Fruit fly (Drosophila melanogaster) whole organism, embryonic: Measurements from ENCODE around the gene unc-4.

Experiments used
- CG10209 ChIP-seq: fragments of 200-800 bp; sonication (Bioruptor generic); optimal IDR thresholded peaks from 3 replicates; lab custom pipeline; 2017; ENCODE audit warnings: missing biosample characterization, mild to moderate bottlenecking, missing genetic modification characterization, missing genetic modification reagents
- CG13775 ChIP-seq: fragments of 200-800 bp; sonication (Bioruptor generic); optimal IDR thresholded peaks from 3 replicates; lab custom pipeline; 2017; ENCODE audit warnings: missing biosample characterization, mild to moderate bottlenecking, missing genetic modification characterization
- CG14050 ChIP-seq: fragments of 200-800 bp; sonication (Bioruptor generic); IDR thresholded peaks from 3 replicates; pipeline ENCODE4 v1.3.6; 2022; ENCODE audit warnings: missing biosample characterization, missing genetic modification characterization
- CG16863 ChIP-seq: fragments of 200-800 bp; sonication (Bioruptor generic); optimal IDR thresholded peaks from 3 replicates; lab custom pipeline; 2016; ENCODE audit warnings: missing biosample characterization, missing genetic modification characterization
- CG18476 ChIP-seq: fragments of 200-800 bp; sonication (Bioruptor generic); optimal IDR thresholded peaks from 2 replicates; lab custom pipeline; 2016; ENCODE audit warnings: missing biosample characterization, mild to moderate bottlenecking, missing genetic modification characterization
- CG2875 ChIP-seq: fragments of 200-800 bp; sonication (Bioruptor generic); optimal IDR thresholded peaks from 2 replicates; lab custom pipeline; 2017; ENCODE audit warnings: missing biosample characterization, mild to moderate bottlenecking, missing genetic modification characterization, missing genetic modification reagents
- CG3065 ChIP-seq: fragments of 200-800 bp; sonication (Bioruptor generic); optimal IDR thresholded peaks from 2 replicates; lab custom pipeline; 2016; ENCODE audit warnings: missing biosample characterization, missing genetic modification characterization
- CG31224 ChIP-seq: fragments of 200-800 bp; sonication (Bioruptor generic); IDR thresholded peaks from 2 replicates; pipeline ENCODE4 v1.3.6; 2022; ENCODE audit warnings: missing biosample characterization, missing genetic modification characterization
- CG31441 ChIP-seq: fragments of 200-800 bp; sonication (Bioruptor generic); IDR thresholded peaks from 2 replicates; pipeline ENCODE4 v1.3.6; 2022; ENCODE audit warnings: missing biosample characterization, missing genetic modification characterization
- CG34224 ChIP-seq: fragments of 200-800 bp; sonication (Bioruptor generic); IDR thresholded peaks from 3 replicates; pipeline ENCODE4 v1.3.6; 2022; ENCODE audit warnings: missing biosample characterization, missing genetic modification characterization; ENCODE audit not compliant: partially characterized antibody
- CG3995 ChIP-seq: fragments of 200-800 bp; sonication (Bioruptor generic); optimal IDR thresholded peaks from 3 replicates; lab custom pipeline; 2016; ENCODE audit warnings: missing biosample characterization, missing genetic modification characterization
- CG4424 ChIP-seq: fragments of 200-800 bp; sonication (Bioruptor generic); optimal IDR thresholded peaks from 3 replicates; lab custom pipeline; 2016; ENCODE audit warnings: missing biosample characterization, missing genetic modification characterization
- CG6254 ChIP-seq: fragments of 200-800 bp; sonication (Bioruptor generic); optimal IDR thresholded peaks from 3 replicates; lab custom pipeline; 2017; ENCODE audit warnings: mild to moderate bottlenecking, missing biosample characterization, missing genetic modification reagents, missing genetic modification characterization
- CG7357 ChIP-seq: fragments of 200-800 bp; sonication (Bioruptor generic); IDR thresholded peaks from 3 replicates; pipeline ENCODE4 v1.3.6; 2022; ENCODE audit warnings: missing biosample characterization, missing genetic modification characterization
- CG7928 ChIP-seq: fragments of 200-800 bp; sonication (Bioruptor generic); optimal IDR thresholded peaks from 2 replicates; lab custom pipeline; 2017; ENCODE audit warnings: missing biosample characterization, mild to moderate bottlenecking, missing genetic modification characterization
- CG9817 ChIP-seq: fragments of 200-800 bp; sonication (Bioruptor generic); optimal IDR thresholded peaks from 2 replicates; lab custom pipeline; 2018; ENCODE audit warnings: missing biosample characterization, mild to moderate bottlenecking, missing genetic modification characterization, moderate library complexity
- Deaf1 ChIP-seq: fragments of 200-800 bp; optimal IDR thresholded peaks from 3 replicates; lab custom pipeline; 2019; ENCODE audit warnings: missing biosample characterization, mild to moderate bottlenecking, missing genetic modification characterization, moderate library complexity
- Dek ChIP-seq: fragments of 200-800 bp; sonication (Bioruptor generic); optimal IDR thresholded peaks from 3 replicates; lab custom pipeline; 2019; ENCODE audit warnings: missing biosample characterization, mild to moderate bottlenecking, missing genetic modification characterization, moderate library complexity
- H15 ChIP-seq: fragments of 200-800 bp; sonication (Bioruptor generic); IDR thresholded peaks from 3 replicates; pipeline ENCODE4 v1.3.6; 2022; ENCODE audit warnings: missing biosample characterization, missing genetic modification characterization
- HLH4C ChIP-seq: fragments of 200-800 bp; sonication (Bioruptor generic); IDR thresholded peaks from 3 replicates; pipeline ENCODE4 v1.3.6; 2022; ENCODE audit warnings: missing biosample characterization, missing genetic modification characterization; ENCODE audit not compliant: partially characterized antibody
- Hmr ChIP-seq: fragments of 200-800 bp; sonication (Bioruptor generic); optimal IDR thresholded peaks from 3 replicates; lab custom pipeline; 2017; ENCODE audit warnings: mild to moderate bottlenecking, missing biosample characterization, missing genetic modification reagents, missing genetic modification characterization
- Hsf ChIP-seq: fragments of 200-800 bp; sonication (Bioruptor generic); optimal IDR thresholded peaks from 3 replicates; lab custom pipeline; 2016; ENCODE audit warnings: missing biosample characterization, missing genetic modification characterization
- Mad ChIP-seq: fragments of 200-800 bp; sonication (Bioruptor generic); optimal IDR thresholded peaks from 2 replicates; lab custom pipeline; 2016; ENCODE audit warnings: missing biosample characterization, missing genetic modification characterization
- NC2α ChIP-seq: fragments of 200-800 bp; sonication (Bioruptor generic); optimal IDR thresholded peaks from 2 replicates; lab custom pipeline; 2016; ENCODE audit warnings: missing biosample characterization, missing genetic modification characterization
- Rfx ChIP-seq: fragments of 200-800 bp; sonication (Bioruptor generic); IDR thresholded peaks from 2 replicates; pipeline ENCODE4 v1.3.6; 2022; ENCODE audit warnings: missing biosample characterization, missing genetic modification characterization
- Side ChIP-seq: fragments of 200-800 bp; sonication (Bioruptor generic); optimal IDR thresholded peaks from 2 replicates; lab custom pipeline; 2016; ENCODE audit warnings: missing biosample characterization, missing genetic modification characterization
- Sry-δ ChIP-seq: fragments of 200-800 bp; sonication (Bioruptor generic); optimal IDR thresholded peaks from 2 replicates; lab custom pipeline; 2016; ENCODE audit warnings: missing biosample characterization, missing genetic modification characterization
- Ssrp ChIP-seq: fragments of 200-800 bp; sonication (Bioruptor generic); optimal IDR thresholded peaks from 2 replicates; lab custom pipeline; 2018; ENCODE audit warnings: missing biosample characterization, mild to moderate bottlenecking, missing genetic modification characterization, moderate library complexity
- TFAM ChIP-seq: fragments of 200-800 bp; sonication (Bioruptor generic); optimal IDR thresholded peaks from 2 replicates; lab custom pipeline; 2017; ENCODE audit warnings: missing biosample characterization, missing genetic modification characterization, inconsistent platforms
- cg ChIP-seq: fragments of 200-800 bp; sonication (Bioruptor generic); optimal IDR thresholded peaks from 3 replicates; lab custom pipeline; 2019; ENCODE audit warnings: missing biosample characterization, mild to moderate bottlenecking, missing genetic modification characterization, moderate library complexity
- chif ChIP-seq, 2 experiments: fragments of 200-800 bp; sonication (Bioruptor generic); optimal IDR thresholded peaks; 3 replicates each; lab custom pipeline; 2016; ENCODE audit warnings: missing biosample characterization in 2 of 2, missing genetic modification characterization in 2 of 2
- emc ChIP-seq: fragments of 200-800 bp; sonication (Bioruptor generic); optimal IDR thresholded peaks from 2 replicates; lab custom pipeline; 2016; ENCODE audit warnings: missing biosample characterization, missing genetic modification characterization
- ems ChIP-seq: fragments of 200-800 bp; sonication (Bioruptor generic); optimal IDR thresholded peaks from 3 replicates; lab custom pipeline; 2016; ENCODE audit warnings: missing biosample characterization, missing genetic modification characterization
- fu2 ChIP-seq: fragments of 200-800 bp; sonication (Bioruptor generic); optimal IDR thresholded peaks from 2 replicates; lab custom pipeline; 2016; ENCODE audit warnings: missing biosample characterization, missing genetic modification characterization
- gt ChIP-seq: fragments of 200-800 bp; sonication (Bioruptor generic); IDR thresholded peaks from 2 replicates; pipeline ENCODE4 v1.3.6; 2022; ENCODE audit warnings: missing biosample characterization, missing genetic modification characterization
- jing ChIP-seq: fragments of 200-800 bp; sonication (Bioruptor generic); optimal IDR thresholded peaks from 2 replicates; lab custom pipeline; 2018; ENCODE audit warnings: missing biosample characterization, mild to moderate bottlenecking, missing genetic modification characterization
- klu ChIP-seq: fragments of 200-800 bp; sonication (Bioruptor generic); IDR thresholded peaks from 2 replicates; pipeline ENCODE4 v1.3.6; 2022; ENCODE audit warnings: missing biosample characterization, missing genetic modification characterization
- odd ChIP-seq: fragments of 200-800 bp; sonication (Bioruptor generic); optimal IDR thresholded peaks from 2 replicates; lab custom pipeline; 2017; ENCODE audit warnings: missing biosample characterization, mild to moderate bottlenecking, missing genetic modification characterization
- p53 ChIP-seq: fragments of 200-800 bp; sonication (Bioruptor generic); optimal IDR thresholded peaks from 2 replicates; lab custom pipeline; 2016; ENCODE audit warnings: missing biosample characterization, missing genetic modification characterization
- pros ChIP-seq: fragments of 200-800 bp; sonication (Bioruptor generic); optimal IDR thresholded peaks from 3 replicates; lab custom pipeline; 2019; ENCODE audit warnings: missing biosample characterization, mild to moderate bottlenecking, missing genetic modification characterization, moderate library complexity
- repo ChIP-seq: fragments of 200-800 bp; sonication (Bioruptor generic); optimal IDR thresholded peaks from 2 replicates; lab custom pipeline; 2016; ENCODE audit warnings: missing biosample characterization, missing genetic modification characterization
- slou ChIP-seq: fragments of 200-800 bp; sonication (Bioruptor generic); optimal IDR thresholded peaks from 3 replicates; lab custom pipeline; 2016; ENCODE audit warnings: missing biosample characterization, missing genetic modification characterization
- slp2 ChIP-seq: fragments of 200-800 bp; sonication (Bioruptor generic); optimal IDR thresholded peaks from 2 replicates; lab custom pipeline; 2016; ENCODE audit warnings: missing biosample characterization, missing genetic modification characterization
- stwl ChIP-seq: fragments of 200-800 bp; sonication (Bioruptor generic); optimal IDR thresholded peaks from 3 replicates; lab custom pipeline; 2018; ENCODE audit warnings: missing biosample characterization, mild to moderate bottlenecking, missing genetic modification characterization, moderate library complexity
- sug ChIP-seq: fragments of 200-800 bp; optimal IDR thresholded peaks from 2 replicates; lab custom pipeline; 2019; ENCODE audit warnings: missing biosample characterization, mild to moderate bottlenecking, missing genetic modification characterization, moderate library complexity
- ttk ChIP-seq: fragments of 200-800 bp; sonication (Bioruptor generic); IDR thresholded peaks from 2 replicates; pipeline ENCODE4 v2.1.2; 2022; ENCODE audit warnings: missing biosample characterization, missing genetic modification characterization
- tup ChIP-seq: fragments of 200-800 bp; sonication (Bioruptor generic); optimal IDR thresholded peaks from 2 replicates; lab custom pipeline; 2016; ENCODE audit warnings: missing biosample characterization, mild to moderate bottlenecking, missing genetic modification characterization, moderate library complexity
- usp ChIP-seq: fragments of >200 bp; optimal IDR thresholded peaks from 2 replicates; lab custom pipeline; 2017; ENCODE audit warnings: missing biosample characterization, missing genetic modification characterization
- wdn ChIP-seq: fragments of 200-800 bp; sonication (Bioruptor generic); IDR thresholded peaks from 2 replicates; pipeline ENCODE4 v1.3.6; 2022; ENCODE audit warnings: missing biosample characterization, missing genetic modification characterization
- yki ChIP-seq: fragments of >200 bp; optimal IDR thresholded peaks from 3 replicates; lab custom pipeline; 2018

unc-4 gene

dm6 chrX:17826807-17827703 is 58.7 kb downstream of the unc-4 start, which contains the start of gene Socs16D (continued):
- TF ChIP-seq Hsf (GFP tag; lab: Kevin White, UChicago) (peak; percentile 27), CG16863 (GFP tag; lab: Kevin White, UChicago) (no peak), ems (GFP tag; lab: Kevin White, UChicago) (peak; percentile 17), slou (GFP tag; lab: Kevin White, UChicago) (peak; percentile 12), tup (GFP tag; lab: Kevin White, UChicago) (no peak), stwl (tag; lab: Kevin White, UChicago) (peak; percentile 82), Deaf1 (tag; lab: Kevin White, UChicago) (peak; percentile 86), usp (GFP tag; lab: Kevin White, UChicago) (no peak), CG6254 (no peak), H15 (GFP tag; lab: Robert Waterston, UW) (no peak), CG2875 (GFP tag; lab: Kevin White, UChicago) (no peak), CG7928 (no peak), slp2 (no peak), NC2α (GFP tag; lab: Kevin White, UChicago) (no peak), emc (GFP tag; lab: Kevin White, UChicago) (no peak), CG34224 (GFP tag; lab: Robert Waterston, UW) (peak; percentile 96), CG3065 (GFP tag; lab: Kevin White, UChicago) (no peak), repo (GFP tag; lab: Kevin White, UChicago) (no peak), Mad (GFP tag; lab: Kevin White, UChicago) (peak; percentile 32), HLH4C (GFP tag; lab: Robert Waterston, UW) (peak; percentile 94), Hmr (GFP tag; lab: Kevin White, UChicago) (peak; percentile 73), gt (no peak), CG7357 (no peak), Sry-δ (GFP tag; lab: Kevin White, UChicago) (peak; percentile 100), sug (tag; lab: Kevin White, UChicago) (peak; percentile 48), ttk (GFP tag; lab: Robert Waterston, UW) (no peak), CG4424 (no peak), Ssrp (tag; lab: Kevin White, UChicago) (no peak), Side (GFP tag; lab: Kevin White, UChicago) (peak; percentile 45), CG18476 (GFP tag; lab: Kevin White, UChicago) (no peak), CG31224 (no peak), yki (no peak), CG14050 (no peak), wdn (GFP tag; lab: Robert Waterston, UW) (no peak), cg (GFP tag; lab: Kevin White, UChicago) (peak; percentile 100), CG10209 (GFP tag; lab: Kevin White, UChicago) (no peak), CG3995 (peak; percentile 53), CG13775 (GFP tag; lab: Kevin White, UChicago) (no peak), klu (GFP tag; lab: Robert Waterston, UW) (no peak), jing (GFP tag; lab: Kevin White, UChicago) (no peak), chif (GFP tag; optimal IDR thresholded peaks at IDR 0.05; lab: Kevin White, UChicago) (peak; percentile 23 to 42), odd (GFP tag; lab: Kevin White, UChicago) (peak; percentile 20), fu2 (GFP tag; lab: Kevin White, UChicago) (no peak), CG9817 (tag; lab: Kevin White, UChicago) (peak; percentile 27), TFAM (GFP tag; lab: Kevin White, UChicago) (no peak), p53 (GFP tag; lab: Kevin White, UChicago) (no peak), Dek (tag; lab: Kevin White, UChicago) (peak; percentile 52), Rfx (GFP tag; lab: Robert Waterston, UW) (peak; percentile 75), pros (GFP tag; lab: Kevin White, UChicago) (no peak), CG31441 (GFP tag; lab: Robert Waterston, UW) (no peak)
